Fruit fly (Drosophila melanogaster) whole organism, adult: ENCODE measurements around the gene Rcc1.
A peak's percentile ranks its signal among the peaks of the same experiment; 100 is the strongest.

ENCODE experiments used
- CG11617 ChIP-seq: fragments of 200-800 bp; sonication (Bioruptor generic); optimal IDR thresholded peaks from 2 replicates; lab custom pipeline; 2017; ENCODE audit warnings: mild to moderate bottlenecking, missing biosample characterization, missing genetic modification reagents, missing genetic modification characterization
- CG12768 ChIP-seq: fragments of 200-800 bp; sonication (Bioruptor generic); optimal IDR thresholded peaks from 2 replicates; lab custom pipeline; 2017; ENCODE audit warnings: missing biosample characterization, missing genetic modification characterization, mild to moderate bottlenecking, moderate library complexity, missing genetic modification reagents
- CG1620 ChIP-seq: fragments of 200-800 bp; sonication (Bioruptor generic); optimal IDR thresholded peaks from 2 replicates; lab custom pipeline; 2016; ENCODE audit warnings: missing biosample characterization, missing genetic modification characterization
- CG33017 ChIP-seq: fragments of 200-800 bp; sonication (Bioruptor generic); optimal IDR thresholded peaks from 2 replicates; lab custom pipeline; 2018; ENCODE audit warnings: missing biosample characterization, mild to moderate bottlenecking, missing genetic modification characterization, moderate library complexity
- CG5204 ChIP-seq: fragments of 200-800 bp; sonication (Bioruptor generic); optimal IDR thresholded peaks from 2 replicates; lab custom pipeline; 2016; ENCODE audit warnings: missing biosample characterization, missing genetic modification characterization
- CG7101 ChIP-seq: fragments of 200-800 bp; sonication (Bioruptor generic); optimal IDR thresholded peaks from 2 replicates; lab custom pipeline; 2018; ENCODE audit warnings: missing biosample characterization, mild to moderate bottlenecking, missing genetic modification characterization, moderate library complexity
- Crg-1 ChIP-seq: fragments of 200-800 bp; sonication (Bioruptor generic); optimal IDR thresholded peaks from 2 replicates; lab custom pipeline; 2016; ENCODE audit warnings: missing biosample characterization, missing genetic modification characterization
- Mnt ChIP-seq: fragments of 200-800 bp; sonication (Bioruptor generic); optimal IDR thresholded peaks from 2 replicates; lab custom pipeline; 2016; ENCODE audit warnings: missing biosample characterization, mild to moderate bottlenecking, missing genetic modification characterization
- cnc ChIP-seq, 2 experiments: fragments of >200 bp; optimal IDR thresholded peaks; 2 replicates each; lab custom pipeline; 2017
- kay ChIP-seq: fragments of 200-800 bp; sonication (Bioruptor generic); peaks from one replicate; lab custom pipeline; 2016; ENCODE audit warnings: missing biosample characterization, missing genetic modification characterization, borderline replicate concordance
- ovo ChIP-seq: fragments of 200-800 bp; sonication (Bioruptor generic); optimal IDR thresholded peaks from 2 replicates; lab custom pipeline; 2016; ENCODE audit warnings: missing biosample characterization, missing genetic modification characterization
- pad ChIP-seq: fragments of 200-800 bp; sonication (Bioruptor generic); optimal IDR thresholded peaks from 3 replicates; lab custom pipeline; 2017; ENCODE audit warnings: missing biosample characterization, missing genetic modification characterization, mild to moderate bottlenecking, moderate library complexity, missing genetic modification reagents
- tj ChIP-seq: fragments of 200-800 bp; sonication (Bioruptor generic); optimal IDR thresholded peaks from 3 replicates; lab custom pipeline; 2017; ENCODE audit warnings: missing biosample characterization, mild to moderate bottlenecking, missing genetic modification characterization, moderate library complexity
- toe ChIP-seq: fragments of 200-800 bp; sonication (Bioruptor generic); optimal IDR thresholded peaks from 2 replicates; lab custom pipeline; 2016; ENCODE audit warnings: missing biosample characterization, missing genetic modification characterization

DNA sequence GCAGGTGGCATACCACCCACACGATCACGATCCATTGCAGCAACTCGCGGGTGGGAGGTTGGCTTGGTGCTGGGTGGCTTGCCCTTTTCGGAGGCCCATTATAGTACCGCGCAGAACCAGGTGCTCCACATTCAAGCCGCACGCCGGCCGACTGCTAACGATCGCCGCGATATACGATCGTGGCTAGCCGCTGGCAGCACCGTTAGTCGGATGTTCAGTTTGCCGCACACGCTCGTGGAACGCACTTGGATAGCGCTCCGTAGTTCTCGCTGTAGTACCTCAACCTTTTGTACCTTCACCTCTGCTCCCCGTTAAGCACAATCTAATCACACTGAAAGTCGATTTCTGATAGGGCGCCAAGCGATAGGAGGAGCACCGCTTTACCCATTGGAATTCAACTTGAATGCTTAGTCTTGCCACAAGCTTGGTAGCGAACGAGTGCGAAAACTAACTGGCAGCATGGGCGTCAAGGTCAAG, 8.9 kb downstream of the Rcc1 start, which contains the start of gene CG33523:
- TF ChIP-seq CG7101 (tag; lab: Kevin White, UChicago) (no peak), Crg-1 (no peak), CG11617 (no peak), CG12768 (GFP tag; lab: Kevin White, UChicago) (peak; percentile 41), kay (GFP tag; lab: Kevin White, UChicago) (no peak), toe (no peak), pad (GFP tag; lab: Kevin White, UChicago) (no peak), ovo (GFP tag; lab: Kevin White, UChicago) (peak; percentile 79), CG1620 (GFP tag; lab: Kevin White, UChicago) (no peak), CG33017 (tag; lab: Kevin White, UChicago) (no peak), Mnt (GFP tag; lab: Kevin White, UChicago) (peak; percentile 42), tj (no peak), CG5204 (GFP tag; lab: Kevin White, UChicago) (no peak), cnc (optimal IDR thresholded peaks at IDR 0.05; lab: Kevin White, UChicago) (no peak)
